Fruit fly (Drosophila melanogaster) whole organism, embryonic: ENCODE measurements around the gene CG16826.

Source experiments
- Awh ChIP-seq: fragments of 200-800 bp; sonication (Bioruptor generic); IDR thresholded peaks from 2 replicates; pipeline ENCODE4, ENCODE4 v1.3.6; 2022; ENCODE audit warnings: missing biosample characterization, missing genetic modification characterization
- CG10431 ChIP-seq: fragments of 200-800 bp; sonication (Bioruptor generic); optimal IDR thresholded peaks from 3 replicates; lab custom pipeline; 2018; ENCODE audit warnings: missing biosample characterization, mild to moderate bottlenecking, missing genetic modification characterization
- CG11247 ChIP-seq: fragments of 200-800 bp; sonication (Bioruptor generic); IDR thresholded peaks from 2 replicates; pipeline ENCODE4 v1.3.6; 2022; ENCODE audit warnings: missing biosample characterization, missing genetic modification characterization
- CG11456 ChIP-seq: fragments of 200-800 bp; sonication (Bioruptor generic); IDR thresholded peaks from 3 replicates; pipeline ENCODE4 v1.3.6; 2022; ENCODE audit warnings: missing biosample characterization, missing genetic modification characterization
- CG12071 ChIP-seq: fragments of 200-800 bp; sonication (Bioruptor generic); optimal IDR thresholded peaks from 3 replicates; lab custom pipeline; 2018; ENCODE audit warnings: missing biosample characterization, mild to moderate bottlenecking, missing genetic modification characterization
- CG12155 ChIP-seq: fragments of 200-800 bp; sonication (Bioruptor generic); optimal IDR thresholded peaks from 3 replicates; lab custom pipeline; 2016; ENCODE audit warnings: missing biosample characterization, missing genetic modification characterization
- CG12769 ChIP-seq: fragments of 200-800 bp; sonication (Bioruptor generic); optimal IDR thresholded peaks from 2 replicates; lab custom pipeline; 2019; ENCODE audit warnings: missing biosample characterization, mild to moderate bottlenecking, missing genetic modification characterization, moderate library complexity
- CG14965 ChIP-seq: fragments of 200-800 bp; sonication (Bioruptor generic); optimal IDR thresholded peaks from 2 replicates; lab custom pipeline; 2016; ENCODE audit warnings: missing biosample characterization, missing genetic modification characterization, borderline replicate concordance
- CG16779 ChIP-seq: fragments of 200-800 bp; sonication (Bioruptor generic); IDR thresholded peaks from 2 replicates; pipeline ENCODE4 v1.3.6; 2022; ENCODE audit warnings: missing biosample characterization, missing genetic modification characterization
- CG17186 ChIP-seq: fragments of 200-800 bp; sonication (Bioruptor generic); optimal IDR thresholded peaks from 3 replicates; lab custom pipeline; 2017; ENCODE audit warnings: missing biosample characterization, missing genetic modification reagents, missing genetic modification characterization
- CG17361 ChIP-seq: fragments of 200-800 bp; sonication (Bioruptor generic); IDR thresholded peaks from 3 replicates; pipeline ENCODE4 v1.3.6; 2022; ENCODE audit warnings: missing biosample characterization, missing genetic modification characterization
- CG3163 ChIP-seq: fragments of 200-800 bp; sonication (Bioruptor generic); optimal IDR thresholded peaks from 3 replicates; lab custom pipeline; 2016; ENCODE audit warnings: missing biosample characterization, missing genetic modification characterization
- CG3281 ChIP-seq: fragments of 200-800 bp; sonication (Bioruptor generic); optimal IDR thresholded peaks from 3 replicates; lab custom pipeline; 2017; ENCODE audit warnings: missing biosample characterization, mild to moderate bottlenecking, missing genetic modification characterization
- CG34376 ChIP-seq: fragments of 200-800 bp; sonication (Bioruptor generic); optimal IDR thresholded peaks from 2 replicates; lab custom pipeline; 2018; ENCODE audit warnings: missing biosample characterization, mild to moderate bottlenecking, missing genetic modification characterization
- CG6791 ChIP-seq: fragments of 200-800 bp; sonication (Bioruptor generic); IDR thresholded peaks from 3 replicates; pipeline ENCODE4 v1.3.6; 2022; ENCODE audit warnings: missing biosample characterization, missing genetic modification characterization; ENCODE audit not compliant: partially characterized antibody
- CG9215 ChIP-seq: fragments of 200-800 bp; sonication (Bioruptor generic); IDR thresholded peaks from 2 replicates; pipeline ENCODE4 v1.3.6; 2022; ENCODE audit warnings: missing biosample characterization, missing genetic modification characterization
- D19B ChIP-seq: fragments of 200-800 bp; sonication (Bioruptor generic); optimal IDR thresholded peaks from 2 replicates; lab custom pipeline; 2017; ENCODE audit warnings: missing biosample characterization, mild to moderate bottlenecking, missing genetic modification characterization
- Dp ChIP-seq: fragments of 200-800 bp; sonication (Bioruptor generic); optimal IDR thresholded peaks from 2 replicates; lab custom pipeline; 2018; ENCODE audit warnings: missing biosample characterization, mild to moderate bottlenecking, missing genetic modification characterization, moderate library complexity
- HLHmδ ChIP-seq: fragments of 200-800 bp; sonication (Bioruptor generic); optimal IDR thresholded peaks from 2 replicates; lab custom pipeline; 2018; ENCODE audit warnings: missing biosample characterization, mild to moderate bottlenecking, missing genetic modification characterization, moderate library complexity
- Hand ChIP-seq: fragments of 200-800 bp; sonication (Bioruptor generic); optimal IDR thresholded peaks from 2 replicates; lab custom pipeline; 2017; ENCODE audit warnings: mild to moderate bottlenecking, missing biosample characterization, missing genetic modification reagents, missing genetic modification characterization
- Hey ChIP-seq: fragments of 200-800 bp; sonication (Bioruptor generic); optimal IDR thresholded peaks from 3 replicates; lab custom pipeline; 2018; ENCODE audit warnings: missing biosample characterization, mild to moderate bottlenecking, missing genetic modification characterization
- Lhr ChIP-seq: fragments of 200-800 bp; sonication (Bioruptor generic); optimal IDR thresholded peaks from 3 replicates; lab custom pipeline; 2017; ENCODE audit warnings: mild to moderate bottlenecking, missing biosample characterization, missing genetic modification reagents, missing genetic modification characterization
- Lim3 ChIP-seq: fragments of 200-800 bp; sonication (Bioruptor generic); IDR thresholded peaks from 2 replicates; pipeline ENCODE4 v1.3.6; 2022; ENCODE audit warnings: missing biosample characterization, missing genetic modification characterization
- Lpt ChIP-seq: fragments of >200 bp; optimal IDR thresholded peaks from 2 replicates; lab custom pipeline; 2018; ENCODE audit warnings: missing biosample characterization, missing genetic modification characterization
- MESR4 ChIP-seq: fragments of 200-800 bp; sonication (Bioruptor generic); optimal IDR thresholded peaks from 2 replicates; lab custom pipeline; 2018; ENCODE audit warnings: missing biosample characterization, mild to moderate bottlenecking, missing genetic modification characterization, moderate library complexity
- MTF-1 ChIP-seq: fragments of 200-800 bp; sonication (Bioruptor generic); optimal IDR thresholded peaks from 2 replicates; lab custom pipeline; 2018; ENCODE audit warnings: missing biosample characterization, mild to moderate bottlenecking, missing genetic modification characterization, borderline replicate concordance
- Med ChIP-seq: fragments of 200-800 bp; sonication (Bioruptor generic); peaks from one replicate; lab custom pipeline; 2016; ENCODE audit warnings: missing biosample characterization, missing genetic modification characterization, mild to moderate bottlenecking, inconsistent platforms, moderate library complexity
- NC2β ChIP-seq: fragments of 200-800 bp; sonication (Bioruptor generic); optimal IDR thresholded peaks from 2 replicates; lab custom pipeline; 2016; ENCODE audit warnings: missing biosample characterization, missing genetic modification characterization
- NFAT ChIP-seq: fragments of 200-800 bp; sonication (Bioruptor generic); IDR thresholded peaks from 2 replicates; pipeline ENCODE4 v1.3.6; 2022; ENCODE audit warnings: missing biosample characterization, missing genetic modification characterization
- Neu2 ChIP-seq: fragments of 200-800 bp; sonication (Bioruptor generic); optimal IDR thresholded peaks from 3 replicates; lab custom pipeline; 2016; ENCODE audit warnings: missing biosample characterization, missing genetic modification characterization, borderline replicate concordance
- Optix ChIP-seq: fragments of 200-800 bp; sonication (Bioruptor generic); IDR thresholded peaks from 3 replicates; pipeline ENCODE4 v1.3.6; 2022; ENCODE audit warnings: missing biosample characterization, missing genetic modification characterization
- Tbp ChIP-seq: fragments of >200 bp; optimal IDR thresholded peaks from 2 replicates; lab custom pipeline; 2018; ENCODE audit warnings: missing biosample characterization, missing genetic modification characterization
- Usf ChIP-seq: fragments of 200-800 bp; sonication (Bioruptor generic); optimal IDR thresholded peaks from 2 replicates; lab custom pipeline; 2017; ENCODE audit warnings: missing genotype, missing biosample characterization, missing genetic modification characterization
- al ChIP-seq: fragments of 200-800 bp; sonication (Bioruptor generic); IDR thresholded peaks from 2 replicates; pipeline ENCODE4 v1.3.6; 2022; ENCODE audit warnings: missing biosample characterization, missing genetic modification characterization
- az2 ChIP-seq: fragments of 200-800 bp; sonication (Bioruptor generic); optimal IDR thresholded peaks from 3 replicates; lab custom pipeline; 2016; ENCODE audit warnings: missing biosample characterization, missing genetic modification characterization
- cato ChIP-seq: fragments of 200-800 bp; sonication (Bioruptor generic); optimal IDR thresholded peaks from 2 replicates; lab custom pipeline; 2016; ENCODE audit warnings: missing biosample characterization, missing genetic modification characterization, borderline replicate concordance
- croc ChIP-seq: fragments of 200-800 bp; sonication (Bioruptor generic); conservative IDR thresholded peaks from 3 replicates; pipeline ENCODE4 v1.3.6; 2022; ENCODE audit warnings: missing biosample characterization, missing genetic modification characterization
- en ChIP-seq: fragments of 200-800 bp; sonication (Bioruptor generic); optimal IDR thresholded peaks from 2 replicates; lab custom pipeline; 2016; ENCODE audit warnings: missing biosample characterization, missing genetic modification characterization
- ewg ChIP-seq: fragments of 200-800 bp; sonication (Bioruptor generic); optimal IDR thresholded peaks from 3 replicates; lab custom pipeline; 2017; ENCODE audit warnings: mild to moderate bottlenecking, missing biosample characterization, missing genetic modification reagents, missing genetic modification characterization
- gce ChIP-seq: fragments of 200-800 bp; sonication (Bioruptor generic); IDR thresholded peaks from 3 replicates; pipeline ENCODE4 v1.3.6; 2022; ENCODE audit warnings: missing biosample characterization, missing genetic modification characterization
- her ChIP-seq: fragments of 200-800 bp; sonication (Bioruptor generic); optimal IDR thresholded peaks from 2 replicates; lab custom pipeline; 2016; ENCODE audit warnings: missing biosample characterization, missing genetic modification characterization
- mam ChIP-seq: fragments of 200-800 bp; sonication (Bioruptor generic); optimal IDR thresholded peaks from 3 replicates; lab custom pipeline; 2016; ENCODE audit warnings: missing biosample characterization, missing genetic modification characterization
- nmo ChIP-seq: fragments of 200-800 bp; sonication (Bioruptor generic); optimal IDR thresholded peaks from 2 replicates; lab custom pipeline; 2018; ENCODE audit warnings: missing biosample characterization, mild to moderate bottlenecking, missing genetic modification characterization, moderate library complexity
- odd ChIP-seq: fragments of 200-800 bp; sonication (Bioruptor generic); optimal IDR thresholded peaks from 2 replicates; lab custom pipeline; 2017; ENCODE audit warnings: missing biosample characterization, mild to moderate bottlenecking, missing genetic modification characterization
- ranshi ChIP-seq: fragments of 200-800 bp; sonication (Bioruptor generic); IDR thresholded peaks from 2 replicates; pipeline ENCODE4 v1.3.6; 2022; ENCODE audit warnings: missing biosample characterization, missing genetic modification characterization
- ro ChIP-seq: fragments of 200-800 bp; sonication (Bioruptor generic); IDR thresholded peaks from 2 replicates; pipeline ENCODE4 v1.3.6; 2022; ENCODE audit warnings: missing biosample characterization, missing genetic modification characterization
- row ChIP-seq: fragments of 200-800 bp; sonication (Bioruptor generic); IDR thresholded peaks from 3 replicates; pipeline ENCODE4 v1.3.6; 2022; ENCODE audit warnings: missing biosample characterization, missing genetic modification characterization
- sug ChIP-seq: fragments of 200-800 bp; optimal IDR thresholded peaks from 2 replicates; lab custom pipeline; 2019; ENCODE audit warnings: missing biosample characterization, mild to moderate bottlenecking, missing genetic modification characterization, moderate library complexity
- tio ChIP-seq: fragments of 200-800 bp; sonication (Bioruptor generic); optimal IDR thresholded peaks from 2 replicates; lab custom pipeline; 2017; ENCODE audit warnings: missing biosample characterization, missing genetic modification characterization, inconsistent platforms
- tna ChIP-seq: fragments of 200-800 bp; sonication (Bioruptor generic); IDR thresholded peaks from 2 replicates; pipeline ENCODE4 v1.3.6; 2022; ENCODE audit warnings: missing biosample characterization, missing genetic modification characterization; ENCODE audit not compliant: partially characterized antibody
- wdn ChIP-seq: fragments of 200-800 bp; sonication (Bioruptor generic); IDR thresholded peaks from 2 replicates; pipeline ENCODE4 v1.3.6; 2022; ENCODE audit warnings: missing biosample characterization, missing genetic modification characterization

CG16826 gene

DNA sequence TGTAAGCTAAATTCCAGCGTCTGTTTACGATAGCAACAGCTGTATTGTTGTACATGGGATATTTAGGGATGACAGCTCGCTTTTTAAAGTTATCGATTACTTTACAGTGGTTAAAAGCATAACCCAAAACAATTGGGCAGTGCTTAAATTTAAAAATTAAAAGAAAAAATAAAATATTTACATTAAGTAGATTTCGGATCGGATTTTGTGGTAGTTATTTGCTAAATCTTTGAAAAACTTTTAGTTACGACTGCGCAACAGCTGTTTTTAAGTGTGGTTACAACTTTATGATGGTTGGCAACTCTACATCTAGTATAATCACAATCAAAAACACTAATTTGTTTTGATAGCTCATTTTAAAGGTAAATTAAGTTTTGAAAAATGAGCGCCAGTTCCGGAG is 39.7 kb downstream of the CG16826 start, which contains the start of the genes Ing5 and CG7099 (continued):
- TF ChIP-seq NC2β (GFP tag; lab: Kevin White, UChicago) (peak; percentile 91), CG16779 (GFP tag; lab: Robert Waterston, UW) (peak; percentile 95), CG11456 (GFP tag; lab: Robert Waterston, UW) (peak; percentile 97), Neu2 (no peak), tio (peak; percentile 96), row (GFP tag; lab: Robert Waterston, UW) (peak; percentile 99), mam (GFP tag; lab: Kevin White, UChicago) (peak; percentile 94), wdn (GFP tag; lab: Robert Waterston, UW) (peak; percentile 92), Dp (GFP tag; lab: Kevin White, UChicago) (peak; percentile 50), nmo (peak; percentile 98), CG10431 (GFP tag; lab: Kevin White, UChicago) (peak; percentile 95), ranshi (GFP tag; lab: Robert Waterston, UW) (peak; percentile 97), Hey (tag; lab: Kevin White, UChicago) (no peak), NFAT (GFP tag; lab: Robert Waterston, UW) (peak; percentile 95), az2 (GFP tag; lab: Kevin White, UChicago) (peak; percentile 97), Awh (GFP tag; lab: Robert Waterston, UW) (peak; percentile 94), D19B (GFP tag; lab: Kevin White, UChicago) (peak; percentile 83), Lim3 (GFP tag; lab: Robert Waterston, UW) (peak; percentile 88), tna (GFP tag; lab: Robert Waterston, UW) (no peak), her (GFP tag; lab: Kevin White, UChicago) (peak; percentile 69), CG17361 (GFP tag; lab: Robert Waterston, UW) (peak; percentile 97), croc (GFP tag; lab: Robert Waterston, UW) (peak; percentile 94), CG34376 (GFP tag; lab: Kevin White, UChicago) (peak; percentile 88), al (peak; percentile 97), CG3163 (GFP tag; lab: Kevin White, UChicago) (peak; percentile 61), CG9215 (GFP tag; lab: Robert Waterston, UW) (peak; percentile 94), Hand (GFP tag; lab: Kevin White, UChicago) (peak; percentile 81), ro (GFP tag; lab: Robert Waterston, UW) (peak; percentile 90), CG3281 (GFP tag; lab: Kevin White, UChicago) (peak; percentile 95), Lhr (GFP tag; lab: Kevin White, UChicago) (peak; percentile 88), sug (tag; lab: Kevin White, UChicago) (peak; percentile 96), CG12769 (tag; lab: Kevin White, UChicago) (no peak), Med (GFP tag; lab: Kevin White, UChicago) (peak; percentile 98), Tbp (no peak), CG14965 (no peak), HLHmδ (GFP tag; lab: Kevin White, UChicago) (no peak), MESR4 (peak; percentile 53), CG11247 (GFP tag; lab: Robert Waterston, UW) (peak; percentile 95), gce (peak; percentile 90), CG12071 (GFP tag; lab: Kevin White, UChicago) (no peak), CG12155 (GFP tag; lab: Kevin White, UChicago) (peak; percentile 96), CG6791 (GFP tag; lab: Robert Waterston, UW) (peak; percentile 42; the same call in 2 of the 3 replicates), Lpt (GFP tag; lab: Kevin White, UChicago) (no peak), MTF-1 (GFP tag; lab: Kevin White, UChicago) (peak; percentile 83), Usf (GFP tag; lab: Kevin White, UChicago) (peak; percentile 93), Optix (GFP tag; lab: Robert Waterston, UW) (peak; percentile 86; the same call in 2 of the 3 replicates), cato (GFP tag; lab: Kevin White, UChicago) (peak; percentile 94), ewg (peak; percentile 93), CG17186 (GFP tag; lab: Kevin White, UChicago) (peak; percentile 89), en (GFP tag; lab: Kevin White, UChicago) (peak; percentile 60), odd (GFP tag; lab: Kevin White, UChicago) (peak; percentile 85)
